Worm (Caenorhabditis elegans): ENCODE results near the gene Y66H1A.5.

ce11 chrIV:408892-409291, 20.0 kb downstream of the Y66H1A.5 start:
- TF ChIP-seq flt-1 (GFP tag; IDR thresholded peaks at IDR 0.05) (no peak), tbx-37 (GFP tag; conservative IDR thresholded peaks at IDR 0.05) (no peak), aly-1 (tag; optimal IDR thresholded peaks at IDR 0.05) (no peak), ama-1 (optimal IDR thresholded peaks at IDR 0.05) (no peak), B0310.2 (tag; optimal IDR thresholded peaks at IDR 0.05) (no peak), tbx-11 (GFP tag; IDR thresholded peaks at IDR 0.05) (no peak)
